Fruit fly (Drosophila melanogaster): ENCODE data around the gene Mp.

Mp gene

dm6 chr3L:6955254-6956229 lies 43.1 kb upstream of the Mp start, which contains the start of the genes CG10077 and CG9948 (continued):
- TF ChIP-seq ato (GFP tag; IDR thresholded peaks at IDR 0.05; ENCODE audit: partially characterized antibody) (peak; percentile 76), Dll (GFP tag; IDR thresholded peaks at IDR 0.05; ENCODE audit: partially characterized antibody) (peak; percentile 85), Ada2b (GFP tag; IDR thresholded peaks at IDR 0.05) (peak; percentile 94), chif (GFP tag; optimal IDR thresholded peaks at IDR 0.05) (peak; percentile 32 to 77), CG4730 (GFP tag; IDR thresholded peaks at IDR 0.05) (peak; percentile 83), CG7987 (GFP tag; optimal IDR thresholded peaks at IDR 0.05) (peak; percentile 79), gem (tag; optimal IDR thresholded peaks at IDR 0.05) (peak; percentile 95), CG7963 (GFP tag; IDR thresholded peaks at IDR 0.05; ENCODE audit: partially characterized antibody) (peak; percentile 61; the same call in 1 of the 3 replicates), mirr (GFP tag; optimal IDR thresholded peaks at IDR 0.05) (peak; percentile 83), insv (GFP tag; optimal IDR thresholded peaks at IDR 0.05) (peak in 1 of 2 experiments; percentile 62), Max (GFP tag; optimal IDR thresholded peaks at IDR 0.05) (peak; percentile 83), CG7271 (tag; optimal IDR thresholded peaks at IDR 0.05) (peak; percentile 73), CG12236 (GFP tag; optimal IDR thresholded peaks at IDR 0.05) (peak; percentile 33), bigmax (GFP tag; optimal IDR thresholded peaks at IDR 0.05) (peak; percentile 19), CG1603 (tag; optimal IDR thresholded peaks at IDR 0.05) (peak; percentile 90), ATbp (GFP tag; optimal IDR thresholded peaks at IDR 0.05) (peak; percentile 86), CG3847 (GFP tag; IDR thresholded peaks at IDR 0.05) (peak; percentile 89), CG6272 (GFP tag; IDR thresholded peaks at IDR 0.05) (peak; percentile 76), Vsx1 (GFP tag; optimal IDR thresholded peaks at IDR 0.05) (peak; percentile 61), CrebB (tag; optimal IDR thresholded peaks at IDR 0.05) (peak; percentile 84), unpg (GFP tag; optimal IDR thresholded peaks at IDR 0.05) (peak; percentile 93), oc (tag; optimal IDR thresholded peaks at IDR 0.05) (no peak), trem (tag; optimal IDR thresholded peaks at IDR 0.05) (peak; percentile 92), CG1792 (GFP tag; optimal IDR thresholded peaks at IDR 0.05) (no peak), CG8290 (GFP tag; optimal IDR thresholded peaks at IDR 0.05) (peak; percentile 71), CG8290 (tag; optimal IDR thresholded peaks at IDR 0.05) (peak; percentile 45 to 87), Meics (GFP tag; optimal IDR thresholded peaks at IDR 0.05) (peak; percentile 90), CTCF (GFP tag; optimal IDR thresholded peaks at IDR 0.05) (no peak), fd3F (GFP tag; optimal IDR thresholded peaks at IDR 0.05) (peak; percentile 85), aop (GFP tag; IDR thresholded peaks at IDR 0.05) (0 out of 2 replicates have a peak, but pooled peaks have one; percentile 17), yki (optimal IDR thresholded peaks at IDR 0.05) (no peak), Sry-β (GFP tag; optimal IDR thresholded peaks at IDR 0.05) (peak; percentile 3), lola (GFP tag; optimal IDR thresholded peaks at IDR 0.05) (peak in 1 of 3 experiments; percentile 87), gsb (GFP tag; IDR thresholded peaks at IDR 0.05) (peak; percentile 86), z (GFP tag; IDR thresholded peaks at IDR 0.05) (no peak), psq (GFP tag; optimal IDR thresholded peaks at IDR 0.05) (peak; percentile 8), CG6813 (GFP tag; optimal IDR thresholded peaks at IDR 0.05) (peak; percentile 75), CG15479 (GFP tag; optimal IDR thresholded peaks at IDR 0.05) (no peak), cad (GFP tag; optimal IDR thresholded peaks at IDR 0.05) (no peak), CG2202 (tag; optimal IDR thresholded peaks at IDR 0.05) (peak; percentile 83), stwl (tag; optimal IDR thresholded peaks at IDR 0.05) (peak; percentile 57), fd64A (GFP tag; optimal IDR thresholded peaks at IDR 0.05) (peak; percentile 51), Sox100B (GFP tag; optimal IDR thresholded peaks at IDR 0.05) (peak; percentile 79), CG4360 (GFP tag; IDR thresholded peaks at IDR 0.05) (peak; percentile 56), CG13424 (tag; optimal IDR thresholded peaks at IDR 0.05) (peak; percentile 92), CG4617 (GFP tag; optimal IDR thresholded peaks at IDR 0.05; ENCODE audit: borderline replicate concordance) (peak; percentile 82), exex (tag; optimal IDR thresholded peaks at IDR 0.05) (no peak)
